Worm (Caenorhabditis elegans) whole organism, L4/young adult: Measurements from ENCODE around the gene prkl-1.

Experiments
- W03F9.2 ChIP-seq: fragments of 150-350 bp; optimal IDR thresholded peaks from 2 replicates; lab custom pipeline; 2014; ENCODE audit warnings: missing biosample characterization, missing genetic modification characterization
- him-1 ChIP-seq: sonication (generic microtip); optimal IDR thresholded peaks from 2 replicates; lab custom pipeline; 2016; ENCODE audit warnings: missing genotype, missing genetic modification reagents, missing genetic modification characterization, missing compliant biosample characterization

ce11 chrIV:7023004-7023403, 36.3 kb upstream of the prkl-1 start:
- TF ChIP-seq him-1 (no peak), W03F9.2 (peak; percentile 55)
